Worm (Caenorhabditis elegans) whole organism, early embryonic: ENCODE measurements around the gene srdh-1.

Source experiments
- F13C5.2 ChIP-seq: sonication (generic microtip); optimal IDR thresholded peaks from 2 replicates; lab custom pipeline; 2017; ENCODE audit warnings: mild to moderate bottlenecking, missing genetic modification characterization, inconsistent platforms, missing compliant biosample characterization
- aly-1 ChIP-seq: sonication (generic microtip); optimal IDR thresholded peaks from 2 replicates; lab custom pipeline; 2016; ENCODE audit warnings: missing genetic modification characterization, missing compliant biosample characterization
- ama-1 ChIP-seq: fragments of 150-350 bp; optimal IDR thresholded peaks from 2 replicates; lab custom pipeline; 2014
- ceh-13 ChIP-seq: fragments of 200-800 bp; sonication (Bioruptor generic); optimal IDR thresholded peaks from 2 replicates; lab custom pipeline; 2018; ENCODE audit warnings: mild to moderate bottlenecking, missing genetic modification characterization, missing compliant biosample characterization
- ceh-36 ChIP-seq: sonication (generic microtip); optimal IDR thresholded peaks from 2 replicates; lab custom pipeline; 2016; ENCODE audit warnings: missing genetic modification characterization, inconsistent platforms, missing compliant biosample characterization
- ets-7 ChIP-seq: sonication (generic microtip); optimal IDR thresholded peaks from 2 replicates; lab custom pipeline; 2016; ENCODE audit warnings: missing genotype, missing genetic modification characterization, missing compliant biosample characterization
- flt-1 ChIP-seq: fragments of 200-800 bp; sonication (Bioruptor generic); IDR thresholded peaks from 2 replicates; pipeline ENCODE4 v1.3.6; 2022; ENCODE audit warnings: missing genetic modification characterization, missing compliant biosample characterization
- hmbx-1 ChIP-seq: sonication (generic microtip); optimal IDR thresholded peaks from 2 replicates; lab custom pipeline; 2016; ENCODE audit warnings: mild to moderate bottlenecking, missing genetic modification characterization, missing compliant biosample characterization
- hmg-4 ChIP-seq: fragments of 200-800 bp; sonication (Bioruptor generic); optimal IDR thresholded peaks from 2 replicates; lab custom pipeline; 2018; ENCODE audit warnings: mild to moderate bottlenecking, missing genetic modification characterization, missing compliant biosample characterization
- sea-1 ChIP-seq: fragments of 200-800 bp; sonication (Bioruptor generic); conservative IDR thresholded peaks from 2 replicates; pipeline ENCODE4 v1.3.6; 2022; ENCODE audit warnings: missing genetic modification characterization, missing compliant biosample characterization
- tra-4 ChIP-seq: sonication (generic microtip); optimal IDR thresholded peaks from 2 replicates; lab custom pipeline; 2017; ENCODE audit warnings: missing genetic modification characterization, missing compliant biosample characterization

ce11 chrII:8276057-8276456, 11.6 kb downstream of the srdh-1 start, which contains the start of the genes gei-14 and slc-25A32:
- TF ChIP-seq F13C5.2 (tag; lab: Kevin White, UChicago) (no peak), ama-1 (no peak), hmbx-1 (tag; lab: Kevin White, UChicago) (no peak), flt-1 (no peak), sea-1 (no peak), tra-4 (no peak), ets-7 (no peak), aly-1 (no peak), ceh-36 (tag; lab: Kevin White, UChicago) (no peak), ceh-13 (GFP tag; lab: Kevin White, UChicago) (no peak), hmg-4 (no peak)
